Fruit fly (Drosophila melanogaster): Measurements from ENCODE around the gene CG5039.

Gene CG5039

dm6 chr3R:25662358-25662757, 16.1 kb upstream of the CG5039 start (continued):
- TF ChIP-seq Awh (GFP tag; IDR thresholded peaks at IDR 0.05) = no peak
- TF ChIP-seq az2 (GFP tag; optimal IDR thresholded peaks at IDR 0.05) = peak; percentile 8
- TF ChIP-seq CG12236 (GFP tag; optimal IDR thresholded peaks at IDR 0.05) = no peak
- TF ChIP-seq so (GFP tag; IDR thresholded peaks at IDR 0.05) = 0 out of 3 replicates have a peak, but pooled peaks have one; percentile 20
- no peak for TF ChIP-seq crc (GFP tag; optimal IDR thresholded peaks at IDR 0.05)
- no peak for TF ChIP-seq ash1 (GFP tag; optimal IDR thresholded peaks at IDR 0.05)
- peak; percentile 15 for TF ChIP-seq Mes4 (GFP tag; optimal IDR thresholded peaks at IDR 0.05)
- no peak for TF ChIP-seq Gug (GFP tag; IDR thresholded peaks at IDR 0.05)
- no peak for TF ChIP-seq scrt (GFP tag; optimal IDR thresholded peaks at IDR 0.05)
- no peak for TF ChIP-seq ap (GFP tag; IDR thresholded peaks at IDR 0.05)
- peak; percentile 5 for TF ChIP-seq CG15073 (GFP tag; optimal IDR thresholded peaks at IDR 0.05)
- no peak for TF ChIP-seq prd (optimal IDR thresholded peaks at IDR 0.05)
- TF ChIP-seq prd (GFP tag; IDR thresholded peaks at IDR 0.05) = peak; percentile 26; the same call in 1 of the 3 replicates
- no peak for TF ChIP-seq gt (GFP tag; IDR thresholded peaks at IDR 0.05)
- no peak for TF ChIP-seq Aef1 (GFP tag; IDR thresholded peaks at IDR 0.05)
- peak; percentile 9 for TF ChIP-seq ATbp (GFP tag; optimal IDR thresholded peaks at IDR 0.05)
- peak; percentile 7; the same call in 1 of the 2 replicates for TF ChIP-seq CG14014 (GFP tag; IDR thresholded peaks at IDR 0.05)
- TF ChIP-seq ind (GFP tag; optimal IDR thresholded peaks at IDR 0.05) = peak; percentile 10
- TF ChIP-seq sens (GFP tag) = peak; percentile 68
- no peak for TF ChIP-seq pan (optimal IDR thresholded peaks at IDR 0.05)
- TF ChIP-seq pan (GFP tag; optimal IDR thresholded peaks at IDR 0.05 in 1 of 2, IDR thresholded peaks at IDR 0.05 in 1 of 2) = peak in 1 of 2 experiments; percentile 29
- TF ChIP-seq Med (GFP tag) = peak; percentile 1
- 0 out of 3 replicates have a peak, but pooled peaks have one; percentile 11 for TF ChIP-seq row (GFP tag; IDR thresholded peaks at IDR 0.05)
- 0 out of 2 replicates have a peak, but pooled peaks have one; percentile 23 for TF ChIP-seq vvl (GFP tag; IDR thresholded peaks at IDR 0.05)
- peak; percentile 27 for TF ChIP-seq CG4424 (GFP tag; optimal IDR thresholded peaks at IDR 0.05)
- peak in 1 of 2 experiments; percentile 9 for TF ChIP-seq chif (GFP tag; optimal IDR thresholded peaks at IDR 0.05)
- peak; percentile 60 for TF ChIP-seq grau (tag; optimal IDR thresholded peaks at IDR 0.05)
- no peak for TF ChIP-seq kni (GFP tag; optimal IDR thresholded peaks at IDR 0.05)
- TF ChIP-seq CG11696 (GFP tag; IDR thresholded peaks at IDR 0.05) = peak; percentile 89

dm6 chr3R:25665509-25665908, 13.0 kb upstream of the CG5039 start, which contains the start of gene Lgr3:
Lgr3 (plus strand) TSS chr3R:25665809.
- TF ChIP-seq Deaf1 (tag; optimal IDR thresholded peaks at IDR 0.05) (peak; percentile 81), pum (GFP tag; optimal IDR thresholded peaks at IDR 0.05) (no peak)

- peak; percentile 97 for TF ChIP-seq CG7271 (tag; optimal IDR thresholded peaks at IDR 0.05)
- peak; percentile 96 for TF ChIP-seq CG3847 (GFP tag; IDR thresholded peaks at IDR 0.05)
- no peak for TF ChIP-seq prd (optimal IDR thresholded peaks at IDR 0.05)
- peak; percentile 97 for TF ChIP-seq prd (GFP tag; IDR thresholded peaks at IDR 0.05)
- TF ChIP-seq fru (optimal IDR thresholded peaks at IDR 0.05) = no peak
- TF ChIP-seq CG17802 (tag; optimal IDR thresholded peaks at IDR 0.05) = peak; percentile 75
- TF ChIP-seq ems (GFP tag; optimal IDR thresholded peaks at IDR 0.05) = peak; percentile 81
- peak; percentile 90 for TF ChIP-seq CG4854 (GFP tag; optimal IDR thresholded peaks at IDR 0.05)
- no peak for TF ChIP-seq Tbp (GFP tag; optimal IDR thresholded peaks at IDR 0.05)
- TF ChIP-seq CG34224 (GFP tag; IDR thresholded peaks at IDR 0.05; ENCODE audit: partially characterized antibody) = no peak; the same call in 2 of the 3 replicates
- no peak for TF ChIP-seq sc (optimal IDR thresholded peaks at IDR 0.05)
- TF ChIP-seq sc (GFP tag; optimal IDR thresholded peaks at IDR 0.05) = peak; percentile 96
- peak; percentile 75 for TF ChIP-seq Camta (GFP tag; optimal IDR thresholded peaks at IDR 0.05)
- TF ChIP-seq ap (GFP tag; IDR thresholded peaks at IDR 0.05) = peak; percentile 96
- peak; percentile 81 for TF ChIP-seq bab2 (GFP tag; optimal IDR thresholded peaks at IDR 0.05)
- TF ChIP-seq Max (GFP tag; optimal IDR thresholded peaks at IDR 0.05) = peak; percentile 97
- TF ChIP-seq CG11696 (GFP tag; IDR thresholded peaks at IDR 0.05) = peak; percentile 89
- peak; percentile 97 for TF ChIP-seq CG32532 (GFP tag; IDR thresholded peaks at IDR 0.05)
- peak; percentile 97 for TF ChIP-seq grau (tag; optimal IDR thresholded peaks at IDR 0.05)
- peak; percentile 97 for TF ChIP-seq Chrac-16 (GFP tag; optimal IDR thresholded peaks at IDR 0.05)
- TF ChIP-seq Jarid2 (GFP tag; optimal IDR thresholded peaks at IDR 0.05) = peak; percentile 76
- peak in 1 of 3 experiments; percentile 98 for TF ChIP-seq lola (GFP tag; optimal IDR thresholded peaks at IDR 0.05)
- peak; percentile 93 for TF ChIP-seq Nf-YA (GFP tag; IDR thresholded peaks at IDR 0.05)
- peak; percentile 20 for TF ChIP-seq CHES-1-like (GFP tag; optimal IDR thresholded peaks at IDR 0.05)
- TF ChIP-seq rib (GFP tag; IDR thresholded peaks at IDR 0.05) = peak; percentile 94
These were observed 2.0 kb downstream of the CG5039 start, which contains the start of the genes CG4743 and Idh3g for dm6 chr3R:25680528-25680927. CG4743 (minus strand) TSS chr3R:25680550. Idh3g (plus strand) TSS chr3R:25680845.

Data from whole organism, embryonic.